Fruit fly (Drosophila melanogaster): ENCODE data around the gene CG8927.

The CG8927 gene

dm6 chr3R:16223252-16224037, 42.6 kb downstream of the CG8927 start (continued):
- TF ChIP-seq prd (optimal IDR thresholded peaks at IDR 0.05) (no peak), prd (GFP tag; IDR thresholded peaks at IDR 0.05) (peak; percentile 47; the same call in 1 of the 3 replicates), seq (GFP tag; IDR thresholded peaks at IDR 0.05) (no peak), stc (GFP tag; IDR thresholded peaks at IDR 0.05) (0 out of 2 replicates have a peak, but pooled peaks have one; percentile 6), Neu2 (GFP tag; optimal IDR thresholded peaks at IDR 0.05; ENCODE audit: borderline replicate concordance) (no peak), sob (GFP tag; IDR thresholded peaks at IDR 0.05) (no peak), CG4617 (GFP tag; optimal IDR thresholded peaks at IDR 0.05; ENCODE audit: borderline replicate concordance) (no peak), HLH54F (GFP tag; optimal IDR thresholded peaks at IDR 0.05) (no peak), HLH4C (GFP tag; IDR thresholded peaks at IDR 0.05; ENCODE audit: partially characterized antibody) (no peak), CG10147 (GFP tag; optimal IDR thresholded peaks at IDR 0.05) (peak; percentile 3), sens-2 (GFP tag; IDR thresholded peaks at IDR 0.05) (no peak; the same call in 1 of the 2 replicates), org-1 (GFP tag; optimal IDR thresholded peaks at IDR 0.05) (peak; percentile 39), CG17328 (GFP tag; IDR thresholded peaks at IDR 0.05) (no peak), ato (GFP tag; IDR thresholded peaks at IDR 0.05; ENCODE audit: partially characterized antibody) (no peak), Dref (GFP tag; IDR thresholded peaks at IDR 0.05) (no peak), CG6683 (GFP tag; optimal IDR thresholded peaks at IDR 0.05) (no peak), Dip2 (GFP tag; IDR thresholded peaks at IDR 0.05) (no peak), CG8089 (GFP tag; optimal IDR thresholded peaks at IDR 0.05) (no peak), CG12219 (GFP tag; optimal IDR thresholded peaks at IDR 0.05) (no peak), sr (GFP tag; IDR thresholded peaks at IDR 0.05) (0 out of 3 replicates have a peak, but pooled peaks have one; percentile 39), Hr78 (GFP tag; optimal IDR thresholded peaks at IDR 0.05) (no peak), B-H1 (GFP tag; IDR thresholded peaks at IDR 0.05) (no peak), ewg (GFP tag; optimal IDR thresholded peaks at IDR 0.05) (no peak), toy (GFP tag; IDR thresholded peaks at IDR 0.05) (0 out of 2 replicates have a peak, but pooled peaks have one; percentile 24), CG10654 (GFP tag; optimal IDR thresholded peaks at IDR 0.05) (no peak), pfk (GFP tag; optimal IDR thresholded peaks at IDR 0.05) (peak; percentile 20), CG8924 (tag; optimal IDR thresholded peaks at IDR 0.05) (peak; percentile 58), CG8478 (optimal IDR thresholded peaks at IDR 0.05) (no peak), Side (GFP tag; optimal IDR thresholded peaks at IDR 0.05) (no peak), cato (GFP tag; optimal IDR thresholded peaks at IDR 0.05; ENCODE audit: borderline replicate concordance) (no peak), cwo (GFP tag; optimal IDR thresholded peaks at IDR 0.05) (no peak), Nf-YB (GFP tag; optimal IDR thresholded peaks at IDR 0.05) (no peak), schlank (tag; optimal IDR thresholded peaks at IDR 0.05) (no peak), sc (optimal IDR thresholded peaks at IDR 0.05) (no peak), sc (GFP tag; optimal IDR thresholded peaks at IDR 0.05) (no peak), CG33213 (GFP tag; optimal IDR thresholded peaks at IDR 0.05) (no peak), CG10321 (GFP tag; IDR thresholded peaks at IDR 0.05) (no peak), ind (GFP tag; optimal IDR thresholded peaks at IDR 0.05) (no peak), CHES-1-like (GFP tag; optimal IDR thresholded peaks at IDR 0.05) (no peak), zen (tag; optimal IDR thresholded peaks at IDR 0.05) (no peak), Camta (GFP tag; optimal IDR thresholded peaks at IDR 0.05) (no peak), lov (optimal IDR thresholded peaks at IDR 0.05) (no peak), lov (GFP tag; IDR thresholded peaks at IDR 0.05) (no peak), CG15269 (tag; optimal IDR thresholded peaks at IDR 0.05) (peak; percentile 46), gcm2 (GFP tag; optimal IDR thresholded peaks at IDR 0.05) (no peak), amos (GFP tag; IDR thresholded peaks at IDR 0.05; ENCODE audit: partially characterized antibody) (no peak; the same call in 1 of the 2 replicates), Ptx1 (GFP tag; IDR thresholded peaks at IDR 0.05) (no peak), tgo (GFP tag; IDR thresholded peaks at IDR 0.05) (no peak), CG11093 (GFP tag; IDR thresholded peaks at IDR 0.05) (no peak), CG6765 (GFP tag; optimal IDR thresholded peaks at IDR 0.05) (no peak)
